Worm (Caenorhabditis elegans) whole organism, L4 larva: ENCODE measurements around the gene Y54E2A.5.

Source experiments
- F37D6.2 ChIP-seq: sonication (generic microtip); optimal IDR thresholded peaks from 2 replicates; lab custom pipeline; 2016; ENCODE audit warnings: mild to moderate bottlenecking, missing genetic modification characterization, missing compliant biosample characterization
- F49E8.2 ChIP-seq: sonication (generic microtip); optimal IDR thresholded peaks from 2 replicates; lab custom pipeline; 2016; ENCODE audit warnings: missing compliant biosample characterization, mild to moderate bottlenecking, missing genetic modification characterization, borderline replicate concordance
- T26A8.4 ChIP-seq: fragments of 200-800 bp; sonication (Bioruptor generic); IDR thresholded peaks from 2 replicates; pipeline ENCODE4 v1.3.6; 2022; ENCODE audit warnings: missing genetic modification characterization, missing compliant biosample characterization
- Y48G9A.11 ChIP-seq: fragments of 200-800 bp; sonication (Bioruptor generic); IDR thresholded peaks from 2 replicates; pipeline ENCODE4 v1.3.6; 2022; ENCODE audit warnings: missing genetic modification reagents, missing genetic modification characterization, missing compliant biosample characterization
- Y75B8A.6 ChIP-seq: fragments of 200-800 bp; sonication (Bioruptor generic); IDR thresholded peaks from 2 replicates; pipeline ENCODE4 v1.3.6; 2022; ENCODE audit warnings: missing genetic modification reagents, missing genetic modification characterization, missing compliant biosample characterization
- ceh-28 ChIP-seq: fragments of 150-350 bp; optimal IDR thresholded peaks from 2 replicates; lab custom pipeline; 2014; ENCODE audit warnings: missing biosample characterization, missing genetic modification reagents, missing genetic modification characterization
- cey-2 ChIP-seq: sonication (generic microtip); optimal IDR thresholded peaks from 3 replicates; lab custom pipeline; 2017; ENCODE audit warnings: missing genetic modification characterization, mild to moderate bottlenecking, missing compliant biosample characterization, antibody characterized with exemption, borderline replicate concordance; ENCODE audit not compliant: insufficient read depth
- ctbp-1 ChIP-seq: fragments of 200-800 bp; sonication (Bioruptor generic); IDR thresholded peaks from 2 replicates; pipeline ENCODE4 v1.3.6; 2022; ENCODE audit warnings: missing genetic modification reagents, missing genetic modification characterization, missing compliant biosample characterization
- dmd-6 ChIP-seq: fragments of 200-800 bp; sonication (Bioruptor generic); IDR thresholded peaks from 2 replicates; pipeline ENCODE4 v1.3.6; 2022; ENCODE audit warnings: missing genetic modification reagents, missing genetic modification characterization, missing compliant biosample characterization
- dmd-9 ChIP-seq: fragments of 200-800 bp; sonication (Bioruptor generic); IDR thresholded peaks from 2 replicates; pipeline ENCODE4 v1.3.6; 2022; ENCODE audit warnings: missing genetic modification reagents, missing genetic modification characterization, missing compliant biosample characterization
- dpl-1 ChIP-seq: fragments of 150-350 bp; optimal IDR thresholded peaks from 2 replicates; lab custom pipeline; 2014; ENCODE audit warnings: missing biosample characterization, missing genetic modification reagents, missing genetic modification characterization
- egl-43 ChIP-seq: fragments of 200-800 bp; sonication (Bioruptor generic); IDR thresholded peaks from 2 replicates; pipeline ENCODE4 v1.3.6; 2022; ENCODE audit warnings: missing genetic modification reagents, missing genetic modification characterization, missing compliant biosample characterization
- fkh-10 ChIP-seq: fragments of 150-350 bp; optimal IDR thresholded peaks from 2 replicates; lab custom pipeline; 2014; ENCODE audit warnings: missing biosample characterization, missing genetic modification reagents, missing genetic modification characterization
- hif-1 ChIP-seq, 2 experiments: sonication (generic microtip); optimal IDR thresholded peaks; 2 replicates each; lab custom pipeline; 2016 to 2017; ENCODE audit warnings: missing compliant biosample characterization in 2 of 2, missing genetic modification characterization in 2 of 2, missing genetic modification reagents in 2 of 2, missing genotype in 2 of 2, mild to moderate bottlenecking in 1 of 2
- hlh-30 ChIP-seq: sonication (generic microtip); optimal IDR thresholded peaks from 2 replicates; lab custom pipeline; 2017; ENCODE audit warnings: antibody characterized with exemption, mild to moderate bottlenecking, missing genetic modification characterization, missing compliant biosample characterization; ENCODE audit not compliant: insufficient read depth
- hmg-1.1 ChIP-seq: fragments of 200-800 bp; sonication (Bioruptor generic); IDR thresholded peaks from 2 replicates; pipeline ENCODE4 v1.3.6; 2022; ENCODE audit warnings: missing genetic modification reagents, missing genetic modification characterization, missing compliant biosample characterization
- lin-38 ChIP-seq: fragments of 200-800 bp; sonication (Bioruptor generic); IDR thresholded peaks from 2 replicates; pipeline ENCODE4 v1.3.6; 2022; ENCODE audit warnings: missing genetic modification reagents, missing genetic modification characterization, missing compliant biosample characterization
- lsy-2 ChIP-seq, 2 experiments: fragments of 150-350 bp in 1 of 2; sonication (generic microtip) in 1 of 2; optimal IDR thresholded peaks; 2 replicates each; lab custom pipeline; 2014 to 2017; ENCODE audit warnings: missing biosample characterization in 2 of 2, missing genetic modification characterization in 2 of 2
- mes-2 ChIP-seq: sonication (generic microtip); optimal IDR thresholded peaks from 2 replicates; lab custom pipeline; 2016; ENCODE audit warnings: missing genotype, mild to moderate bottlenecking, missing genetic modification characterization, missing compliant biosample characterization; ENCODE audit not compliant: poor library complexity, severe bottlenecking
- nhr-10 ChIP-seq: fragments of 150-350 bp; optimal IDR thresholded peaks from 2 replicates; lab custom pipeline; 2014; ENCODE audit warnings: missing biosample characterization, missing genetic modification characterization
- nhr-42 ChIP-seq: fragments of 200-800 bp; sonication (Bioruptor generic); IDR thresholded peaks from 2 replicates; pipeline ENCODE4 v1.3.6; 2022; ENCODE audit warnings: missing genetic modification characterization, missing compliant biosample characterization
- pha-4 ChIP-seq, 2 experiments: fragments of 150-350 bp in 1 of 2; fragments of 200-800 bp in 1 of 2; sonication (Bioruptor generic) in 1 of 2; IDR thresholded peaks in 1 of 2; optimal IDR thresholded peaks in 1 of 2; 2 replicates each; pipeline versions ENCODE4 v1.3.6 to Lab custom; 2014 to 2022; ENCODE audit warnings: missing genetic modification characterization in 2 of 2, missing genetic modification reagents in 2 of 2, missing biosample characterization in 1 of 2, missing compliant biosample characterization in 1 of 2
- php-3 ChIP-seq: fragments of 200-800 bp; sonication (Bioruptor generic); IDR thresholded peaks from 2 replicates; pipeline ENCODE4 v1.3.6; 2022; ENCODE audit warnings: missing genetic modification reagents, missing genetic modification characterization, missing compliant biosample characterization
- pqm-1 ChIP-seq: sonication (generic microtip); optimal IDR thresholded peaks from 2 replicates; lab custom pipeline; 2017; ENCODE audit warnings: missing biosample characterization, missing genetic modification characterization
- set-16 ChIP-seq: fragments of 200-800 bp; sonication (Bioruptor generic); IDR thresholded peaks from 2 replicates; pipeline ENCODE4 v1.3.6; 2022; ENCODE audit warnings: missing genetic modification reagents, missing genetic modification characterization, missing compliant biosample characterization
- skn-1 ChIP-seq: fragments of 150-350 bp; optimal IDR thresholded peaks from 2 replicates; lab custom pipeline; 2014; ENCODE audit warnings: missing biosample characterization, missing genetic modification characterization
- unc-62 ChIP-seq, 3 experiments: fragments of 150-350 bp in 1 of 3; sonication (generic microtip); optimal IDR thresholded peaks in 2 of 3; peaks in 1 of 3; 1 replicate in 1 of 3; 2 replicates in 2 of 3; lab custom pipeline; 2014 to 2017; ENCODE audit warnings: missing biosample characterization in 3 of 3, missing genetic modification characterization in 3 of 3, missing genetic modification reagents in 3 of 3, missing genotype in 1 of 3
- zag-1 ChIP-seq: fragments of 150-350 bp; optimal IDR thresholded peaks from 2 replicates; lab custom pipeline; 2014; ENCODE audit warnings: missing biosample characterization, missing genetic modification characterization
- zfp-2 ChIP-seq: sonication (generic microtip); optimal IDR thresholded peaks from 2 replicates; lab custom pipeline; 2016; ENCODE audit warnings: mild to moderate bottlenecking, missing genetic modification characterization, missing compliant biosample characterization
- zip-2 ChIP-seq: fragments of 150-350 bp; optimal IDR thresholded peaks from 2 replicates; lab custom pipeline; 2014; ENCODE audit warnings: missing biosample characterization, missing genetic modification characterization

Gene Y54E2A.5

DNA sequence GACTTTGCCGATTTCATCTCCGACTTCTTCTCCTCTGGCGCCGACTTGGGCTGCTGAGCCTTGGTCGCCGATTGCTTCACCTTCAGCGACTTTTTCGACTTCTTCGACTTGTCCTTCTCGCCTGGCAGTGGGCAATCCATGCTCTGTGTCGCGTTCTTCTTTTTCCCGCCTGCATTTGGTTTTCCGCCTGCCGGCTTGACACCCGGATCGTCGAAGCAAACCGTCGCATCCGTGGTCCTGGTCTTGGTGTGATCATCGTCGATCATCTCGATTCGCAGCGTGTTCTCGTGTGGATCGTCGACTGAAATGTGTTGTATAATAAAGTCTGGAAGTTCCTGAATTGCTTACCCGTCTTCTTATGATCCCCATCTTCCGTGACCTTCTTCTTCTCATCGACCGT, 14.5 kb upstream of the Y54E2A.5 start:
- TF ChIP-seq php-3 (no peak), set-16 (GFP tag; lab: Robert Waterston, UW) (peak; percentile 69)

DNA sequence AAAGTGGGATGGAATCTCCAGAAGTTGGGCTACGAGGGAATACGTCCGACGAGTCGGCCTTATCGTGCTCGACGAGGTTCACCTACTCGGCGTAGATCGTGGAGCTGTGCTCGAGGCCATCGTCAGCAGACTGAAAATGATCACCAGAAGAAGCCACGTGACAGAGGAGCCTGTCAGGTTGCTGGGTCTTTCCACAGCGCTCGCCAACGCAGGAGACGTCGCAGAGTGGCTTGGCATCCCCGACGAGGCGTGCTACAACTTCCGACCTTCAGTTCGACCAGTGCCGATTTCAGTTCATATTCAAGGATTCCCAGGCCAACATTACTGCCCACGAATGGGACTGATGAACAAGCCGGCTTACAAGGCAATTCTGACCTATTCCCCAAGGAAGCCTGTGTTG, 13.5 kb upstream of the Y54E2A.5 start:
- TF ChIP-seq skn-1 (tag; lab: Kevin White, UChicago) (no peak), unc-62 (GFP tag; optimal IDR thresholded peaks at IDR 0.05 in 1 of 2; lab: Kevin White, UChicago) (peak in 1 of 2 experiments; percentile 79), unc-62 (tag; optimal IDR thresholded peaks at IDR 0.05; lab: Kevin White, UChicago) (no peak), set-16 (GFP tag; lab: Robert Waterston, UW) (peak; percentile 72)

DNA sequence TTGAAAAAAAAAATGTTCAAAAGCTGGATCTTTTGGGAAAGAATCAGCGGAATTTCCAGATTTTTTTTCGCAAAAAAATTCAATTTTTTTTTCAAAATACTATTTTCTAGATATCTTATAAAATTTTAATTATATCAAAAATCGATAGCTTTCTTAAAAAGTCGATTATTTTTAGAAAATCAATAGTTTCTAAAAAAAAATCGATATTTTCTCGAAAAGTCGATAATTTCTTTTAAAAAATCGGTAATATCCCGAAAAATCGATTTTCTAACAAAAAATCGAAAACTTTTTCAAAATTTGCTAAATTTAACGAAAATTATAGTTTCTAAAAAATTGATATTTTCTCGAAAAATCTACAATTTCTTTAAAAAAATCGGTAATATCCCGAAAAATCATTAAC, 11.2 kb upstream of the Y54E2A.5 start:
- TF ChIP-seq pha-4 (GFP tag; IDR thresholded peaks at IDR 0.05; lab: Robert Waterston, UW) (no peak), pha-4 (tag; optimal IDR thresholded peaks at IDR 0.05; lab: Kevin White, UChicago) (no peak), ceh-28 (peak; percentile 61)

DNA sequence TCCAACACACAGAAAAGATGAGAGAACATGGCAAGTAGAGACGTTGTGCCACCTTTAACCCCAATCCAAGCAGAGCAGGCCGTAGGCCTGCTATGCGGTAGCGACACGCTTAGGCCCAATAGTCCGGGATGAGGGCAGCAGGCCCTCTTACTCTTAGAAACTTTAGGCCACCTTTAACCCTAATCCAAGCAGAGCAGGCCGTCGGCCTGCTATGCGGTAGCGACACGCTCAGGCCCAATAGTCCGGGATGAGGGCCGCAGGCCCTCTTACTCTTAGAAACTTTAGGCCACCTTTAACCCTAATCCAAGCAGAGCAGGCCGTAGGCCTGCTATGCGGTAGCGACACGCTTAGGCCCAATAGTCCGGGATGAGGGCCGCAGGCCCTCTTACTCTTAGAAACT, 8.1 kb upstream of the Y54E2A.5 start:
- TF ChIP-seq egl-43 (peak; percentile 62; the same call in 1 of the 2 replicates), set-16 (GFP tag; lab: Robert Waterston, UW) (peak; percentile 41; the same call in 1 of the 2 replicates)

DNA sequence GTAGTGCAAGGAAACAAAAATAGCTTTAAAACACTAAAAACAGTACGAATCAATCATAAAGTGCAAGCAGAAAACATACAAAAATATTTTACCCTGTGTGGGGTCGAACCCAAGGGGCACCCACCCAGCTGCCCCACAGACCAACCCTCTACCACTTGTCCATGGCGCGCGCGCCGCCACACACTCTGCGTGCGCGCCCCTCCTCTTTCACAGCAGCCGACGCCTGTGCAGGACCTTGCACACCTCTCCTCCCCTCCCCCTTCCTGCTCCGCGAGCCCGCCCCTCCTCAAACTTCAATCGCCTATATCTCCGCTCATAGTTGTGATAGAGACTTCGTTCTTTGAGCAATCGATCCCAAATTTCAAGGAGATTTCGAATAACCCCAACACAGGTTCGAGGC, 4.9 kb upstream of the Y54E2A.5 start:
- TF ChIP-seq dmd-6 (GFP tag; lab: Robert Waterston, UW) (peak; percentile 13; the same call in 1 of the 2 replicates), Y48G9A.11 (GFP tag; lab: Robert Waterston, UW) (0 out of 2 replicates have a peak, but pooled peaks have one; percentile 32), hmg-1.1 (GFP tag; lab: Robert Waterston, UW) (peak; percentile 54; the same call in 1 of the 2 replicates), egl-43 (peak; percentile 49; the same call in 1 of the 2 replicates), T26A8.4 (GFP tag; lab: Robert Waterston, UW) (0 out of 2 replicates have a peak, but pooled peaks have one; percentile 56), nhr-42 (GFP tag; lab: Robert Waterston, UW) (peak; percentile 68; the same call in 1 of the 2 replicates), ctbp-1 (GFP tag; lab: Robert Waterston, UW) (peak; percentile 77; the same call in 1 of the 2 replicates), set-16 (GFP tag; lab: Robert Waterston, UW) (peak; percentile 99), lin-38 (peak; percentile 67)

DNA sequence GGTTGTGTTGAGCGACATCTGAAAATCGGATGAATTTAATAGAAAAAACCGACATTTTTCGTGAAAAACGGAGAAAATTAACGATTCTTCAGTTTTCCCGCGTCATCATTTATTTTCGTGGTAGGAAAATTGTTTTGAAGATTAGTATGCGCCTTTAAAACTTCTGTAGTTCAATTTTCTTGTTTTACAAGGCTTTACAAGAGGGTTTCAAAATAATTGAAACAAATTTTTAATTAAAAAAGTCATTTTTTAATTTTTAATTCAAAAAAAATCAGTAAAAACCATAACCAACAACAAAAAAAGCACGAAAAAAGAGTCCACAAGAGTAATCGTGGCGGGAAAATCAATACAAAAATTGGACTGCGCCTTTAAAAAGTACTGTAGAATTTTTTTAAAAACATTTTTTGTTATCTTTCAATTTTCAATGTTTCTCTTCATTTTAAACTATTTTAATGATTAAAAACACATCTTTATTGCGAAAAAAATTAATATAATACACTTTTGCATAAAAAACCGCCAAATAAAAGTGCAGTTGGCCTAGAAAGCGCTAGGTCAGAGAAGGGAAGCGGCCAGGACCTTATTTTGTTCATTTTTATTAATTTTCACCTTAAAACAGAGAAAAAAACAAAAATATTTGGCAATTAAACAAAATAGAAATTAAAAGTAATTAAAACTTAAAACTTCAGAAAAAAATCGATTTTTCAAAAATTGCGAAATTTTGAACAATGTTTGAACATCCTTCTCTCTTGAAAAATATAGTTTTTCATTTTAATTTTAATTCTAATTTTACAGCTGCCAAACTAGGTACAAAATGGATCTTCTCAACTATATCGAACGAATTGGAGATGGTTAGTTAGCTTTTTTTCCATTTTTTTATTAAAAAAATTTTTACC, 3.5 kb downstream of the Y54E2A.5 start, which contains the start of the genes tac-1 and Y54E2A.4:
Gene tac-1 (minus strand): TSS at position 20 of the 893 bp plus-strand sequence.
Gene Y54E2A.4 (plus strand): TSS at position 765 of the 893 bp plus-strand sequence.
- TF ChIP-seq F49E8.2 (tag; lab: Kevin White, UChicago) (peak; percentile 17), hlh-30 (tag; lab: Kevin White, UChicago) (no peak), skn-1 (tag; lab: Kevin White, UChicago) (no peak), dpl-1 (GFP tag; lab: Kevin White, UChicago) (peak; percentile 15), zip-2 (tag; lab: Kevin White, UChicago) (peak; percentile 82), F37D6.2 (no peak), mes-2 (peak; percentile 67), fkh-10 (GFP tag; lab: Kevin White, UChicago) (no peak), lsy-2 (tag; optimal IDR thresholded peaks at IDR 0.05; lab: Kevin White, UChicago) (peak in 1 of 2 experiments; percentile 28), set-16 (GFP tag; lab: Robert Waterston, UW) (no peak), hif-1 (tag; optimal IDR thresholded peaks at IDR 0.05; lab: Kevin White, UChicago) (peak in 1 of 2 experiments; percentile 1)

DNA sequence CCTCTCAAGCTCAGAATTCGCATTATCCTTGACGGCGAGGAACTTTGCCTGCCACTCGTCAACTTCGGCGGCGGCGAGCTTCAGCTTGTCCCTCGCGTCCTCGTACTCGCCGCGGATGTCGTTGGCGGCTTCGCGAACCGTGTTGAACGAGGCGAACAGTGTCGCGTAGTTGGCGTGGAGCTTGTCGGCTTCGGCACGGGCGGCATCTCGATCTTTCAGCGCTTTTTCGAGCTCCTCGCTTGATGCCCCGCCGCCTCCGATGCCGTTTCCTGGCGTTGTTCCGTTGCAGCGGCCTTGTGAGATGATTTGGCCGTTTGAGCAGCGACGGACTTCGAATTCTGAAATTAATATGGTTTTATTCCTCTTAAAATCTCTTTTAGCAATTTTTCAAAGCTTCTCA, 4.4 kb downstream of the Y54E2A.5 start:
- TF ChIP-seq pqm-1 (tag; lab: Kevin White, UChicago), result no peak
- no peak for TF ChIP-seq nhr-10
- TF ChIP-seq zfp-2 (tag; lab: Kevin White, UChicago), result no peak
- TF ChIP-seq set-16 (GFP tag; lab: Robert Waterston, UW), result peak; percentile 90
- TF ChIP-seq cey-2 (tag; lab: Kevin White, UChicago), result no peak
- TF ChIP-seq Y75B8A.6, result no peak
- TF ChIP-seq dmd-9 (GFP tag; lab: Robert Waterston, UW), result no peak
- TF ChIP-seq nhr-42 (GFP tag; lab: Robert Waterston, UW), result no peak
- no peak for TF ChIP-seq zag-1 (tag; lab: Kevin White, UChicago)
- TF ChIP-seq, all 104 proteins: peak for 1
